Worm (Caenorhabditis elegans) whole organism, L3 larva: ENCODE results near the gene xpf-1.

Experiments
- R02D3.7 ChIP-seq: fragments of 150-350 bp; optimal IDR thresholded peaks from 2 replicates; lab custom pipeline; 2014; ENCODE audit warnings: missing biosample characterization, missing genetic modification characterization
- ceh-82 ChIP-seq: fragments of 150-350 bp; optimal IDR thresholded peaks from 2 replicates; lab custom pipeline; 2014; ENCODE audit warnings: missing biosample characterization, missing genetic modification characterization
- elt-2 ChIP-seq: sonication (generic microtip); optimal IDR thresholded peaks from 2 replicates; lab custom pipeline; 2016; ENCODE audit warnings: missing genetic modification reagents, mild to moderate bottlenecking, missing genetic modification characterization, missing compliant biosample characterization
- nhr-28 ChIP-seq: fragments of 150-350 bp; optimal IDR thresholded peaks from 2 replicates; lab custom pipeline; 2014; ENCODE audit warnings: missing biosample characterization, missing genetic modification characterization
- pha-4 ChIP-seq: fragments of 150-350 bp; optimal IDR thresholded peaks from 2 replicates; lab custom pipeline; 2014; ENCODE audit warnings: missing biosample characterization, missing genetic modification reagents, missing genetic modification characterization
- skn-1 ChIP-seq: fragments of 150-350 bp; optimal IDR thresholded peaks from 2 replicates; lab custom pipeline; 2014; ENCODE audit warnings: missing biosample characterization, missing genetic modification characterization
- snpc-4 ChIP-seq: fragments of 150-350 bp; optimal IDR thresholded peaks from 2 replicates; lab custom pipeline; 2014; ENCODE audit warnings: missing biosample characterization, missing genetic modification characterization
- ztf-4 ChIP-seq: fragments of 150-350 bp; optimal IDR thresholded peaks from 2 replicates; lab custom pipeline; 2014; ENCODE audit warnings: missing biosample characterization, missing genetic modification characterization

ce11 chrII:11652125-11652524 is 43.8 kb upstream of the xpf-1 start:
- TF ChIP-seq snpc-4 (no peak), elt-2 (tag; lab: Kevin White, UChicago) (no peak), ceh-82 (tag; lab: Kevin White, UChicago) (no peak), skn-1 (tag; lab: Kevin White, UChicago) (no peak), ztf-4 (tag; lab: Kevin White, UChicago) (no peak), pha-4 (tag; lab: Kevin White, UChicago) (no peak), nhr-28 (tag; lab: Kevin White, UChicago) (no peak), R02D3.7 (tag; lab: Kevin White, UChicago) (no peak)
